Worm (Caenorhabditis elegans): ENCODE data around the gene mif-1.
A peak's percentile ranks its signal among the peaks of the same experiment; 100 is the strongest.

ce11 chrIII:11870009-11870408 is 22.1 kb downstream of the mif-1 start:
- TF ChIP-seq nhr-237 (tag; optimal IDR thresholded peaks at IDR 0.05) (no peak), nhr-77 (tag; optimal IDR thresholded peaks at IDR 0.05) (no peak), unc-39 (tag; optimal IDR thresholded peaks at IDR 0.05) (no peak), lin-15B (tag; optimal IDR thresholded peaks at IDR 0.05) (peak; percentile 97), R02D3.7 (tag; optimal IDR thresholded peaks at IDR 0.05) (peak; percentile 47), ama-1 (optimal IDR thresholded peaks at IDR 0.05) (peak; percentile 43), zag-1 (tag; optimal IDR thresholded peaks at IDR 0.05) (no peak)
